Fruit fly (Drosophila melanogaster): ENCODE results near the gene CG34263.
A peak's percentile ranks its signal among the peaks of the same experiment; 100 is the strongest.

CG34263 gene

dm6 chr3L:265808-266207 lies at the start of gene CG34263:
CG34263 (minus strand) TSS chr3L:265908.
- TF ChIP-seq CG6791 (GFP tag; IDR thresholded peaks at IDR 0.05; ENCODE audit: partially characterized antibody) (peak; percentile 13; the same call in 1 of the 3 replicates), CkIIα-i1 (GFP tag; IDR thresholded peaks at IDR 0.05) (no peak), fd3F (GFP tag; optimal IDR thresholded peaks at IDR 0.05) (no peak), vvl (GFP tag; IDR thresholded peaks at IDR 0.05) (peak; percentile 33; the same call in 1 of the 2 replicates)

- TF ChIP-seq Ets65A (GFP tag): peak; percentile 78
- no peak for TF ChIP-seq CG1647 (GFP tag; optimal IDR thresholded peaks at IDR 0.05)
- no peak for TF ChIP-seq pnt (GFP tag; optimal IDR thresholded peaks at IDR 0.05)
- TF ChIP-seq danr (GFP tag; IDR thresholded peaks at IDR 0.05): no peak
- peak; percentile 38 for TF ChIP-seq sens (GFP tag)
- TF ChIP-seq HLH54F (GFP tag; optimal IDR thresholded peaks at IDR 0.05): no peak
Observed at dm6 chr3L:315140-315539, 49.4 kb upstream of the CG34263 start.

dm6 chr3L:312323-312722 lies 46.6 kb upstream of the CG34263 start:
- peak; percentile 55 for TF ChIP-seq CG18599 (GFP tag; optimal IDR thresholded peaks at IDR 0.05)
- no peak for TF ChIP-seq D19A (tag; optimal IDR thresholded peaks at IDR 0.05)
- no peak for TF ChIP-seq CG8089 (GFP tag; optimal IDR thresholded peaks at IDR 0.05)
- TF ChIP-seq sens (GFP tag): peak; percentile 10
- TF ChIP-seq sima (GFP tag; optimal IDR thresholded peaks at IDR 0.05): no peak
- TF ChIP-seq Ets97D (GFP tag; optimal IDR thresholded peaks at IDR 0.05): no peak
- peak; percentile 22; the same call in 1 of the 2 replicates for TF ChIP-seq slbo (GFP tag; IDR thresholded peaks at IDR 0.05)
- no peak for TF ChIP-seq CG13624 (GFP tag; optimal IDR thresholded peaks at IDR 0.05)
- TF ChIP-seq bbx (GFP tag; IDR thresholded peaks at IDR 0.05; ENCODE audit: partially characterized antibody): peak; percentile 27; the same call in 1 of the 2 replicates
- peak; percentile 33; the same call in 2 of the 3 replicates for TF ChIP-seq row (GFP tag; IDR thresholded peaks at IDR 0.05)
- no peak for TF ChIP-seq bsh (GFP tag; optimal IDR thresholded peaks at IDR 0.05)
- TF ChIP-seq chinmo (GFP tag; IDR thresholded peaks at IDR 0.05; ENCODE audit: partially characterized antibody): 0 out of 4 replicates have a peak, but pooled peaks have one; percentile 27
- TF ChIP-seq da (GFP tag; optimal IDR thresholded peaks at IDR 0.05): no peak
- peak; percentile 52 for TF ChIP-seq Med (GFP tag)
- peak; percentile 40 for TF ChIP-seq CG2120 (GFP tag; optimal IDR thresholded peaks at IDR 0.05)
- peak; percentile 61 for TF ChIP-seq ewg (GFP tag; optimal IDR thresholded peaks at IDR 0.05)

dm6 chr3L:311607-312006 lies 45.9 kb upstream of the CG34263 start:
- TF ChIP-seq chinmo (GFP tag; IDR thresholded peaks at IDR 0.05; ENCODE audit: partially characterized antibody) (peak; percentile 71; the same call in 3 of the 4 replicates), CG11085 (GFP tag; IDR thresholded peaks at IDR 0.05) (no peak), Pdp1 (GFP tag; optimal IDR thresholded peaks at IDR 0.05) (peak in 1 of 2 experiments; percentile 76), CG42726 (GFP tag; IDR thresholded peaks at IDR 0.05; ENCODE audit: partially characterized antibody) (0 out of 2 replicates have a peak, but pooled peaks have one; percentile 5), Trl (optimal IDR thresholded peaks at IDR 0.05) (peak in 1 of 2 experiments; percentile 8), Trl (GFP tag; optimal IDR thresholded peaks at IDR 0.05) (no peak), ara (GFP tag; IDR thresholded peaks at IDR 0.05) (no peak), CG34224 (GFP tag; IDR thresholded peaks at IDR 0.05; ENCODE audit: partially characterized antibody) (0 out of 3 replicates have a peak, but pooled peaks have one; percentile 43), ttk (GFP tag; IDR thresholded peaks at IDR 0.05) (no peak), Hand (GFP tag; optimal IDR thresholded peaks at IDR 0.05) (peak; percentile 14), Mrtf (GFP tag; IDR thresholded peaks at IDR 0.05) (no peak), CrebB (tag; optimal IDR thresholded peaks at IDR 0.05) (peak; percentile 24), CG13894 (tag; optimal IDR thresholded peaks at IDR 0.05) (peak; percentile 94), Fer1 (GFP tag; optimal IDR thresholded peaks at IDR 0.05) (peak; percentile 50), CG18476 (GFP tag; optimal IDR thresholded peaks at IDR 0.05) (peak; percentile 87), BtbVII (GFP tag; optimal IDR thresholded peaks at IDR 0.05) (peak; percentile 87), HmgZ (tag; optimal IDR thresholded peaks at IDR 0.05) (peak; percentile 18), CG12104 (GFP tag; optimal IDR thresholded peaks at IDR 0.05) (no peak), CG34376 (GFP tag; optimal IDR thresholded peaks at IDR 0.05) (peak; percentile 75), vnd (GFP tag; IDR thresholded peaks at IDR 0.05; ENCODE audit: partially characterized antibody) (no peak), exex (tag; optimal IDR thresholded peaks at IDR 0.05) (peak; percentile 60), sug (tag; optimal IDR thresholded peaks at IDR 0.05) (peak; percentile 64), wdn (GFP tag; IDR thresholded peaks at IDR 0.05) (no peak)

All from whole organism, embryonic.